Fruit fly (Drosophila melanogaster) whole organism, embryonic: Measurements from ENCODE around the gene CG33927.
A peak's percentile ranks its signal among the peaks of the same experiment; 100 is the strongest.

Experiments
- Adf1 ChIP-seq: fragments of 200-800 bp; sonication (Bioruptor generic); IDR thresholded peaks from 2 replicates; pipeline ENCODE4 v1.3.6; 2022; ENCODE audit warnings: missing biosample characterization, missing genetic modification characterization
- Atf3 ChIP-seq: fragments of 200-800 bp; sonication (Bioruptor generic); optimal IDR thresholded peaks from 3 replicates; lab custom pipeline; 2016; ENCODE audit warnings: missing biosample characterization, missing genetic modification characterization
- CG10147 ChIP-seq: fragments of 200-800 bp; sonication (Bioruptor generic); optimal IDR thresholded peaks from 2 replicates; lab custom pipeline; 2019; ENCODE audit warnings: missing biosample characterization, mild to moderate bottlenecking, missing genetic modification characterization, moderate library complexity
- CG10274 ChIP-seq: fragments of 200-800 bp; sonication (Bioruptor generic); optimal IDR thresholded peaks from 3 replicates; lab custom pipeline; 2017; ENCODE audit warnings: missing biosample characterization, mild to moderate bottlenecking, missing genetic modification characterization
- CG12391 ChIP-seq: fragments of 200-800 bp; sonication (Bioruptor generic); optimal IDR thresholded peaks from 3 replicates; lab custom pipeline; 2018; ENCODE audit warnings: missing biosample characterization, mild to moderate bottlenecking, missing genetic modification characterization, moderate library complexity
- CG12659 ChIP-seq: fragments of 200-800 bp; sonication (Bioruptor generic); optimal IDR thresholded peaks from 3 replicates; lab custom pipeline; 2017; ENCODE audit warnings: mild to moderate bottlenecking, missing biosample characterization, missing genetic modification reagents, missing genetic modification characterization
- CG13123 ChIP-seq: fragments of 200-800 bp; sonication (Bioruptor generic); optimal IDR thresholded peaks from 2 replicates; lab custom pipeline; 2016; ENCODE audit warnings: missing biosample characterization, missing genetic modification characterization
- CG13775 ChIP-seq: fragments of 200-800 bp; sonication (Bioruptor generic); optimal IDR thresholded peaks from 3 replicates; lab custom pipeline; 2017; ENCODE audit warnings: missing biosample characterization, mild to moderate bottlenecking, missing genetic modification characterization
- CG14667 ChIP-seq: fragments of 200-800 bp; sonication (Bioruptor generic); IDR thresholded peaks from 2 replicates; pipeline ENCODE4 v1.3.6; 2022; ENCODE audit warnings: missing biosample characterization, missing genetic modification characterization
- CG15479 ChIP-seq: fragments of 200-800 bp; sonication (Bioruptor generic); optimal IDR thresholded peaks from 3 replicates; lab custom pipeline; 2019; ENCODE audit warnings: missing biosample characterization, mild to moderate bottlenecking, missing genetic modification characterization, moderate library complexity
- CG18619 ChIP-seq: fragments of 200-800 bp; sonication (Bioruptor generic); optimal IDR thresholded peaks from 3 replicates; lab custom pipeline; 2017; ENCODE audit warnings: missing biosample characterization, mild to moderate bottlenecking, missing genetic modification characterization
- CG2116 ChIP-seq: fragments of 200-800 bp; sonication (Bioruptor generic); optimal IDR thresholded peaks from 3 replicates; lab custom pipeline; 2018; ENCODE audit warnings: missing biosample characterization, mild to moderate bottlenecking, missing genetic modification characterization
- CG2202 ChIP-seq: fragments of 200-800 bp; sonication (Bioruptor generic); optimal IDR thresholded peaks from 2 replicates; lab custom pipeline; 2018; ENCODE audit warnings: missing biosample characterization, mild to moderate bottlenecking, missing genetic modification characterization
- CG30020 ChIP-seq: fragments of 200-800 bp; optimal IDR thresholded peaks from 2 replicates; lab custom pipeline; 2019; ENCODE audit warnings: missing biosample characterization, mild to moderate bottlenecking, missing genetic modification characterization, moderate library complexity
- CG33557 ChIP-seq: fragments of 200-800 bp; sonication (Bioruptor generic); optimal IDR thresholded peaks from 2 replicates; lab custom pipeline; 2019; ENCODE audit warnings: missing biosample characterization, mild to moderate bottlenecking, missing genetic modification characterization, moderate library complexity
- CG3995 ChIP-seq: fragments of 200-800 bp; sonication (Bioruptor generic); optimal IDR thresholded peaks from 3 replicates; lab custom pipeline; 2016; ENCODE audit warnings: missing biosample characterization, missing genetic modification characterization
- CG7271 ChIP-seq: fragments of 200-800 bp; sonication (Bioruptor generic); optimal IDR thresholded peaks from 2 replicates; lab custom pipeline; 2018; ENCODE audit warnings: missing biosample characterization, mild to moderate bottlenecking, missing genetic modification characterization, moderate library complexity
- CG8359 ChIP-seq: fragments of 200-800 bp; sonication (Bioruptor generic); optimal IDR thresholded peaks from 2 replicates; lab custom pipeline; 2017; ENCODE audit warnings: missing biosample characterization, mild to moderate bottlenecking, missing genetic modification characterization, borderline replicate concordance
- CG9797 ChIP-seq: fragments of 200-800 bp; sonication (Bioruptor generic); optimal IDR thresholded peaks from 3 replicates; lab custom pipeline; 2018; ENCODE audit warnings: missing biosample characterization, mild to moderate bottlenecking, missing genetic modification characterization
- CoRest ChIP-seq: fragments of 200-800 bp; sonication (Bioruptor generic); optimal IDR thresholded peaks from 3 replicates; lab custom pipeline; 2018; ENCODE audit warnings: missing biosample characterization, mild to moderate bottlenecking, missing genetic modification characterization, moderate library complexity
- D19A ChIP-seq: fragments of 200-800 bp; optimal IDR thresholded peaks from 3 replicates; lab custom pipeline; 2019; ENCODE audit warnings: missing biosample characterization, mild to moderate bottlenecking, missing genetic modification characterization, moderate library complexity
- ERR ChIP-seq: fragments of 200-800 bp; sonication (Bioruptor generic); optimal IDR thresholded peaks from 2 replicates; lab custom pipeline; 2016; ENCODE audit warnings: missing biosample characterization, missing genetic modification characterization
- Eip74EF ChIP-seq, 2 experiments: fragments of 200-800 bp in 1 of 2; fragments of >200 bp in 1 of 2; sonication (Bioruptor generic) in 1 of 2; optimal IDR thresholded peaks; 2 replicates each; lab custom pipeline; 2017 to 2019; ENCODE audit warnings: missing biosample characterization in 2 of 2, missing genetic modification characterization in 2 of 2, mild to moderate bottlenecking in 1 of 2, moderate library complexity in 1 of 2
- Gsc ChIP-seq: fragments of 200-800 bp; sonication (Bioruptor generic); IDR thresholded peaks from 2 replicates; pipeline ENCODE4 v1.3.6; 2022; ENCODE audit warnings: missing biosample characterization, missing genetic modification characterization
- Gug ChIP-seq: fragments of 200-800 bp; sonication (Bioruptor generic); IDR thresholded peaks from 4 replicates; pipeline ENCODE4 v1.3.6; 2022; ENCODE audit warnings: missing biosample characterization, missing genetic modification characterization
- Hmr ChIP-seq: fragments of 200-800 bp; sonication (Bioruptor generic); optimal IDR thresholded peaks from 3 replicates; lab custom pipeline; 2017; ENCODE audit warnings: mild to moderate bottlenecking, missing biosample characterization, missing genetic modification reagents, missing genetic modification characterization
- Lpt ChIP-seq: fragments of >200 bp; optimal IDR thresholded peaks from 2 replicates; lab custom pipeline; 2018; ENCODE audit warnings: missing biosample characterization, missing genetic modification characterization
- NFAT ChIP-seq: fragments of 200-800 bp; sonication (Bioruptor generic); IDR thresholded peaks from 2 replicates; pipeline ENCODE4 v1.3.6; 2022; ENCODE audit warnings: missing biosample characterization, missing genetic modification characterization
- Oli ChIP-seq: fragments of 200-800 bp; sonication (Bioruptor generic); optimal IDR thresholded peaks from 2 replicates; lab custom pipeline; 2018; ENCODE audit warnings: missing biosample characterization, mild to moderate bottlenecking, missing genetic modification characterization, moderate library complexity
- Rfx ChIP-seq: fragments of 200-800 bp; sonication (Bioruptor generic); IDR thresholded peaks from 2 replicates; pipeline ENCODE4 v1.3.6; 2022; ENCODE audit warnings: missing biosample characterization, missing genetic modification characterization
- Sry-β ChIP-seq: fragments of 200-800 bp; sonication (Bioruptor generic); optimal IDR thresholded peaks from 2 replicates; lab custom pipeline; 2018; ENCODE audit warnings: missing biosample characterization, mild to moderate bottlenecking, missing genetic modification characterization, moderate library complexity
- crc ChIP-seq: fragments of 200-800 bp; sonication (Bioruptor generic); optimal IDR thresholded peaks from 2 replicates; lab custom pipeline; 2016; ENCODE audit warnings: missing biosample characterization, missing genetic modification characterization
- dmrt99B ChIP-seq: fragments of 200-800 bp; sonication (Bioruptor generic); optimal IDR thresholded peaks from 2 replicates; lab custom pipeline; 2018; ENCODE audit warnings: missing biosample characterization, mild to moderate bottlenecking, missing genetic modification characterization, moderate library complexity
- dysf ChIP-seq: fragments of 200-800 bp; sonication (Bioruptor generic); IDR thresholded peaks from 3 replicates; pipeline ENCODE4 v1.3.6; 2022; ENCODE audit warnings: missing biosample characterization, missing genetic modification characterization
- en ChIP-seq: fragments of 200-800 bp; sonication (Bioruptor generic); optimal IDR thresholded peaks from 2 replicates; lab custom pipeline; 2016; ENCODE audit warnings: missing biosample characterization, missing genetic modification characterization
- fd3F ChIP-seq: fragments of 200-800 bp; sonication (Bioruptor generic); optimal IDR thresholded peaks from 2 replicates; lab custom pipeline; 2018; ENCODE audit warnings: missing biosample characterization, mild to moderate bottlenecking, missing genetic modification characterization, moderate library complexity
- fu2 ChIP-seq: fragments of 200-800 bp; sonication (Bioruptor generic); optimal IDR thresholded peaks from 2 replicates; lab custom pipeline; 2016; ENCODE audit warnings: missing biosample characterization, missing genetic modification characterization
- grn ChIP-seq: fragments of 200-800 bp; sonication (Bioruptor generic); optimal IDR thresholded peaks from 3 replicates; lab custom pipeline; 2017; ENCODE audit warnings: missing biosample characterization, missing genetic modification characterization
- jumu ChIP-seq: fragments of 200-800 bp; sonication (Bioruptor generic); optimal IDR thresholded peaks from 3 replicates; lab custom pipeline; 2016; ENCODE audit warnings: missing biosample characterization, missing genetic modification characterization
- knrl ChIP-seq: fragments of 200-800 bp; sonication (Bioruptor generic); IDR thresholded peaks from 3 replicates; pipeline ENCODE4 v1.3.6; 2022; ENCODE audit warnings: missing biosample characterization, missing genetic modification characterization; ENCODE audit not compliant: partially characterized antibody
- lmd ChIP-seq: fragments of 200-800 bp; sonication (Bioruptor generic); IDR thresholded peaks from 2 replicates; pipeline ENCODE4 v1.3.6; 2022; ENCODE audit warnings: missing biosample characterization, missing genetic modification characterization
- mam ChIP-seq: fragments of 200-800 bp; sonication (Bioruptor generic); optimal IDR thresholded peaks from 3 replicates; lab custom pipeline; 2016; ENCODE audit warnings: missing biosample characterization, missing genetic modification characterization
- mirr ChIP-seq: fragments of 200-800 bp; sonication (Bioruptor generic); optimal IDR thresholded peaks from 3 replicates; lab custom pipeline; 2018; ENCODE audit warnings: missing biosample characterization, mild to moderate bottlenecking, missing genetic modification characterization
- stc ChIP-seq: fragments of 200-800 bp; sonication (Bioruptor generic); IDR thresholded peaks from 2 replicates; pipeline ENCODE4 v1.3.6; 2022; ENCODE audit warnings: missing biosample characterization, missing genetic modification characterization
- sug ChIP-seq: fragments of 200-800 bp; optimal IDR thresholded peaks from 2 replicates; lab custom pipeline; 2019; ENCODE audit warnings: missing biosample characterization, mild to moderate bottlenecking, missing genetic modification characterization, moderate library complexity
- tio ChIP-seq: fragments of 200-800 bp; sonication (Bioruptor generic); optimal IDR thresholded peaks from 2 replicates; lab custom pipeline; 2017; ENCODE audit warnings: missing biosample characterization, missing genetic modification characterization, inconsistent platforms
- tll ChIP-seq, 2 experiments: fragments of 200-800 bp in 1 of 2; fragments of >200 bp in 1 of 2; sonication (Bioruptor generic) in 1 of 2; optimal IDR thresholded peaks; 2 replicates each; lab custom pipeline; 2017 to 2019; ENCODE audit warnings: missing biosample characterization in 2 of 2, missing genetic modification characterization in 2 of 2, mild to moderate bottlenecking in 1 of 2, moderate library complexity in 1 of 2
- tup ChIP-seq: fragments of 200-800 bp; sonication (Bioruptor generic); optimal IDR thresholded peaks from 2 replicates; lab custom pipeline; 2016; ENCODE audit warnings: missing biosample characterization, mild to moderate bottlenecking, missing genetic modification characterization, moderate library complexity
- vfl ChIP-seq: fragments of 200-800 bp; sonication (Bioruptor generic); optimal IDR thresholded peaks from 2 replicates; lab custom pipeline; 2016; ENCODE audit warnings: missing biosample characterization, missing genetic modification characterization
- wdn ChIP-seq: fragments of 200-800 bp; sonication (Bioruptor generic); IDR thresholded peaks from 2 replicates; pipeline ENCODE4 v1.3.6; 2022; ENCODE audit warnings: missing biosample characterization, missing genetic modification characterization

Gene CG33927

DNA sequence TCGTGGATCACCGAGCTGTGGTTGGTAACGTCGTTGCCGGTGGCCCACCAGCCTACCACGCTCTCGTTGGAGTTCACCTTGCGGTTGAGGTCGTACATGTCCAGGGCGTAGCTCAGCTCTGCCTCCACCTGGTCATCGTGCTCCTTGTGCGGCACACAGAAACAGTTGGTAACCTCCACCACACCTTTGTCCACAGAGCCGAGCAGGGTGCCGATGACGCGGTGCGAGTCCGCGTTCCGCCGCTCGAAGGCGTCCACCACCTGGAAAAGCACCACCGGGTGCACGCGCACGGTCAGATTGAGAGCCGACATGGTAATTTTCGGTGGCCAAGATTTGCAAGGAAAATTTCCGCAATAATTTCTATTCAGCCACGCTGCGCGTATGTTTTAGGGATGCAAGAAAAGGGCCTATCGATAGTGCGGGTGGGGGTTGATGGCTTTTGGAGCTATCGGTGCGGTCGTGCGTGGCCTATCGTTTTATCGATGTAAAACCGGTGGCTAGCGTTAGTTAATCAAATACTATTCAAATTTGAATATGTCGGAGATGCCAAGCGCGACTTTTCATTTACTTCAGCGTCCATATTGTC is 23.5 kb upstream of the CG33927 start, which contains the start of gene eIF3f1 (continued):
- TF ChIP-seq CG8359 (no peak), Oli (tag; lab: Kevin White, UChicago) (no peak), CG13123 (GFP tag; lab: Kevin White, UChicago) (no peak), CG12391 (tag; lab: Kevin White, UChicago) (no peak), CG3995 (peak; percentile 25), lmd (GFP tag; lab: Robert Waterston, UW) (no peak; the same call in 1 of the 2 replicates), Eip74EF (GFP tag; optimal IDR thresholded peaks at IDR 0.05; lab: Kevin White, UChicago) (no peak), CG9797 (peak; percentile 47), Lpt (GFP tag; lab: Kevin White, UChicago) (no peak), CG7271 (tag; lab: Kevin White, UChicago) (no peak), en (no peak), CG18619 (GFP tag; lab: Kevin White, UChicago) (no peak), fu2 (GFP tag; lab: Kevin White, UChicago) (no peak), CG13775 (GFP tag; lab: Kevin White, UChicago) (no peak), Gsc (GFP tag; lab: Robert Waterston, UW) (no peak), Atf3 (GFP tag; lab: Kevin White, UChicago) (no peak), CG33557 (GFP tag; lab: Kevin White, UChicago) (peak; percentile 12), Sry-β (GFP tag; lab: Kevin White, UChicago) (no peak), CG15479 (GFP tag; lab: Kevin White, UChicago) (no peak), jumu (GFP tag; lab: Kevin White, UChicago) (peak; percentile 42), Gug (no peak; the same call in 3 of the 4 replicates), wdn (no peak), mirr (GFP tag; lab: Kevin White, UChicago) (no peak), grn (GFP tag; lab: Kevin White, UChicago) (no peak), tll (GFP tag; optimal IDR thresholded peaks at IDR 0.05; lab: Kevin White, UChicago) (no peak), dysf (GFP tag; lab: Robert Waterston, UW) (no peak), CG30020 (tag; lab: Kevin White, UChicago) (peak; percentile 48), mam (peak; percentile 42), CG14667 (GFP tag; lab: Robert Waterston, UW) (no peak), sug (tag; lab: Kevin White, UChicago) (peak; percentile 62), CG12659 (GFP tag; lab: Kevin White, UChicago) (peak; percentile 52), tup (GFP tag; lab: Kevin White, UChicago) (no peak), ERR (peak; percentile 65), D19A (tag; lab: Kevin White, UChicago) (no peak), dmrt99B (tag; lab: Kevin White, UChicago) (no peak), CG2202 (tag; lab: Kevin White, UChicago) (no peak), CoRest (no peak), knrl (GFP tag; lab: Robert Waterston, UW) (peak; percentile 98), Rfx (GFP tag; lab: Robert Waterston, UW) (peak; percentile 70), CG10274 (GFP tag; lab: Kevin White, UChicago) (no peak), Adf1 (peak; percentile 59), CG2116 (GFP tag; lab: Kevin White, UChicago) (peak; percentile 98), vfl (GFP tag; lab: Kevin White, UChicago) (no peak), crc (GFP tag; lab: Kevin White, UChicago) (no peak), NFAT (GFP tag; lab: Robert Waterston, UW) (peak; percentile 46; the same call in 1 of the 2 replicates), tio (GFP tag; lab: Kevin White, UChicago) (no peak), fd3F (no peak), CG10147 (GFP tag; lab: Kevin White, UChicago) (peak; percentile 35), stc (GFP tag; lab: Robert Waterston, UW) (peak; percentile 10; the same call in 1 of the 2 replicates), Hmr (GFP tag; lab: Kevin White, UChicago) (no peak)
